Worm (Caenorhabditis elegans): ENCODE results near the gene idpa-1.

Gene idpa-1

ce11 chrIII:2855929-2856328 is 45.1 kb downstream of the idpa-1 start, which contains the start of gene F56F11.4:
Gene F56F11.4, plus strand, starts transcription at chrIII:2856229.
- TF ChIP-seq efl-1 (GFP tag; optimal IDR thresholded peaks at IDR 0.05) (no peak), rpc-1 (optimal IDR thresholded peaks at IDR 0.05) (no peak), rpc-1 (tag; optimal IDR thresholded peaks at IDR 0.05) (peak; percentile 14)

All from whole organism, young adult.